Fruit fly (Drosophila melanogaster) whole organism, embryonic: Measurements from ENCODE around the gene CG13033.

ENCODE experiments used
- Asciz ChIP-seq: fragments of 200-800 bp; sonication (Bioruptor generic); optimal IDR thresholded peaks from 2 replicates; lab custom pipeline; 2017; ENCODE audit warnings: missing biosample characterization, mild to moderate bottlenecking, missing genetic modification characterization, missing genetic modification reagents
- BtbVII ChIP-seq: fragments of 200-800 bp; sonication (Bioruptor generic); optimal IDR thresholded peaks from 3 replicates; lab custom pipeline; 2017; ENCODE audit warnings: missing biosample characterization, mild to moderate bottlenecking, missing genetic modification characterization
- CG10543 ChIP-seq: fragments of 200-800 bp; sonication (Bioruptor generic); optimal IDR thresholded peaks from 3 replicates; lab custom pipeline; 2017; ENCODE audit warnings: missing biosample characterization, mild to moderate bottlenecking, missing genetic modification characterization, moderate library complexity
- CG10654 ChIP-seq: fragments of 200-800 bp; sonication (Bioruptor generic); optimal IDR thresholded peaks from 2 replicates; lab custom pipeline; 2016; ENCODE audit warnings: missing biosample characterization, missing genetic modification characterization
- CG12769 ChIP-seq: fragments of 200-800 bp; sonication (Bioruptor generic); optimal IDR thresholded peaks from 2 replicates; lab custom pipeline; 2019; ENCODE audit warnings: missing biosample characterization, mild to moderate bottlenecking, missing genetic modification characterization, moderate library complexity
- CG13624 ChIP-seq: fragments of 200-800 bp; sonication (Bioruptor generic); optimal IDR thresholded peaks from 2 replicates; lab custom pipeline; 2016; ENCODE audit warnings: missing biosample characterization, missing genetic modification characterization
- CG1602 ChIP-seq: fragments of 200-800 bp; sonication (Bioruptor generic); optimal IDR thresholded peaks from 3 replicates; lab custom pipeline; 2016; ENCODE audit warnings: missing biosample characterization, missing genetic modification characterization
- CG18262 ChIP-seq: fragments of 200-800 bp; optimal IDR thresholded peaks from 3 replicates; lab custom pipeline; 2019; ENCODE audit warnings: missing biosample characterization, mild to moderate bottlenecking, missing genetic modification characterization, moderate library complexity
- CG2678 ChIP-seq: fragments of 200-800 bp; sonication (Bioruptor generic); optimal IDR thresholded peaks from 3 replicates; lab custom pipeline; 2019; ENCODE audit warnings: missing biosample characterization, mild to moderate bottlenecking, missing genetic modification characterization, moderate library complexity
- CG2712 ChIP-seq: fragments of 200-800 bp; optimal IDR thresholded peaks from 3 replicates; lab custom pipeline; 2019; ENCODE audit warnings: missing biosample characterization, mild to moderate bottlenecking, missing genetic modification characterization, moderate library complexity
- CG31365 ChIP-seq: fragments of 200-800 bp; sonication (Bioruptor generic); optimal IDR thresholded peaks from 2 replicates; lab custom pipeline; 2018; ENCODE audit warnings: missing biosample characterization, mild to moderate bottlenecking, missing genetic modification characterization
- CG32532 ChIP-seq: fragments of 200-800 bp; sonication (Bioruptor generic); IDR thresholded peaks from 2 replicates; pipeline ENCODE4 v1.3.6; 2022; ENCODE audit warnings: missing biosample characterization, missing genetic modification characterization
- CG34224 ChIP-seq: fragments of 200-800 bp; sonication (Bioruptor generic); IDR thresholded peaks from 3 replicates; pipeline ENCODE4 v1.3.6; 2022; ENCODE audit warnings: missing biosample characterization, missing genetic modification characterization; ENCODE audit not compliant: partially characterized antibody
- CG4328 ChIP-seq: fragments of 200-800 bp; sonication (Bioruptor generic); optimal IDR thresholded peaks from 3 replicates; lab custom pipeline; 2017; ENCODE audit warnings: missing biosample characterization, missing genetic modification reagents, missing genetic modification characterization
- CG4854 ChIP-seq: fragments of 200-800 bp; sonication (Bioruptor generic); optimal IDR thresholded peaks from 2 replicates; lab custom pipeline; 2016; ENCODE audit warnings: missing biosample characterization, missing genetic modification characterization, inconsistent platforms
- CG6175 ChIP-seq: fragments of 200-800 bp; sonication (Bioruptor generic); IDR thresholded peaks from 3 replicates; pipeline ENCODE4 v1.3.6; 2022; ENCODE audit warnings: missing biosample characterization, missing genetic modification characterization
- CG6654 ChIP-seq: fragments of 200-800 bp; sonication (Bioruptor generic); optimal IDR thresholded peaks from 2 replicates; lab custom pipeline; 2017; ENCODE audit warnings: missing biosample characterization, mild to moderate bottlenecking, missing genetic modification characterization
- CG8089 ChIP-seq: fragments of 200-800 bp; sonication (Bioruptor generic); optimal IDR thresholded peaks from 3 replicates; lab custom pipeline; 2016; ENCODE audit warnings: missing biosample characterization, missing genetic modification characterization
- CG9817 ChIP-seq: fragments of 200-800 bp; sonication (Bioruptor generic); optimal IDR thresholded peaks from 2 replicates; lab custom pipeline; 2018; ENCODE audit warnings: missing biosample characterization, mild to moderate bottlenecking, missing genetic modification characterization, moderate library complexity
- CG9932 ChIP-seq: fragments of 200-800 bp; sonication (Bioruptor generic); IDR thresholded peaks from 2 replicates; pipeline ENCODE4 v1.3.6; 2022; ENCODE audit warnings: missing biosample characterization, missing genetic modification characterization
- CHES-1-like ChIP-seq: fragments of 200-800 bp; sonication (Bioruptor generic); optimal IDR thresholded peaks from 2 replicates; lab custom pipeline; 2016; ENCODE audit warnings: missing biosample characterization, missing genetic modification characterization
- Eip74EF ChIP-seq, 2 experiments: fragments of 200-800 bp in 1 of 2; fragments of >200 bp in 1 of 2; sonication (Bioruptor generic) in 1 of 2; optimal IDR thresholded peaks; 2 replicates each; lab custom pipeline; 2017 to 2019; ENCODE audit warnings: missing biosample characterization in 2 of 2, missing genetic modification characterization in 2 of 2, mild to moderate bottlenecking in 1 of 2, moderate library complexity in 1 of 2
- Ets65A ChIP-seq: fragments of 200-800 bp; sonication (Bioruptor generic); peaks from one replicate; lab custom pipeline; 2016; ENCODE audit warnings: missing biosample characterization, missing genetic modification characterization
- HHEX ChIP-seq: fragments of 200-800 bp; sonication (Bioruptor generic); optimal IDR thresholded peaks from 3 replicates; lab custom pipeline; 2017; ENCODE audit warnings: missing biosample characterization, mild to moderate bottlenecking, missing genetic modification characterization, missing genetic modification reagents
- Hey ChIP-seq: fragments of 200-800 bp; sonication (Bioruptor generic); optimal IDR thresholded peaks from 3 replicates; lab custom pipeline; 2018; ENCODE audit warnings: missing biosample characterization, mild to moderate bottlenecking, missing genetic modification characterization
- Hr51 ChIP-seq, 2 experiments: fragments of 200-800 bp; sonication (Bioruptor generic); optimal IDR thresholded peaks; 2 replicates in 1 of 2; 3 replicates in 1 of 2; lab custom pipeline; 2016 to 2018; ENCODE audit warnings: missing biosample characterization in 2 of 2, missing genetic modification characterization in 2 of 2, mild to moderate bottlenecking in 1 of 2, moderate library complexity in 1 of 2
- Hsf ChIP-seq: fragments of 200-800 bp; sonication (Bioruptor generic); optimal IDR thresholded peaks from 3 replicates; lab custom pipeline; 2016; ENCODE audit warnings: missing biosample characterization, missing genetic modification characterization
- Med ChIP-seq: fragments of 200-800 bp; sonication (Bioruptor generic); peaks from one replicate; lab custom pipeline; 2016; ENCODE audit warnings: missing biosample characterization, missing genetic modification characterization, mild to moderate bottlenecking, inconsistent platforms, moderate library complexity
- PHDP ChIP-seq: fragments of 200-800 bp; sonication (Bioruptor generic); optimal IDR thresholded peaks from 3 replicates; lab custom pipeline; 2018; ENCODE audit warnings: missing biosample characterization, mild to moderate bottlenecking, missing genetic modification characterization, moderate library complexity
- Sox102F ChIP-seq: fragments of 200-800 bp; sonication (Bioruptor generic); optimal IDR thresholded peaks from 2 replicates; lab custom pipeline; 2018; ENCODE audit warnings: missing biosample characterization, mild to moderate bottlenecking, missing genetic modification characterization, moderate library complexity
- Spps ChIP-seq: fragments of 200-800 bp; sonication (Bioruptor generic); optimal IDR thresholded peaks from 2 replicates; lab custom pipeline; 2018; ENCODE audit warnings: missing biosample characterization, mild to moderate bottlenecking, missing genetic modification characterization
- ab ChIP-seq: fragments of 200-800 bp; sonication (Bioruptor generic); optimal IDR thresholded peaks from 2 replicates; lab custom pipeline; 2016; ENCODE audit warnings: missing biosample characterization, missing genetic modification characterization
- aop ChIP-seq: fragments of 200-800 bp; sonication (Bioruptor generic); IDR thresholded peaks from 2 replicates; pipeline ENCODE4 v1.3.6; 2022; ENCODE audit warnings: missing biosample characterization, missing genetic modification characterization
- ash1 ChIP-seq: fragments of 200-800 bp; sonication (Bioruptor generic); optimal IDR thresholded peaks from 2 replicates; lab custom pipeline; 2018; ENCODE audit warnings: missing biosample characterization, mild to moderate bottlenecking, missing genetic modification characterization
- bsh ChIP-seq, 2 experiments: fragments of 200-800 bp; sonication (Bioruptor generic); optimal IDR thresholded peaks; 2 replicates each; lab custom pipeline; 2017 to 2018; ENCODE audit warnings: mild to moderate bottlenecking in 2 of 2, missing biosample characterization in 2 of 2, missing genetic modification characterization in 2 of 2, moderate library complexity in 1 of 2
- chif ChIP-seq, 2 experiments: fragments of 200-800 bp; sonication (Bioruptor generic); optimal IDR thresholded peaks; 3 replicates each; lab custom pipeline; 2016; ENCODE audit warnings: missing biosample characterization in 2 of 2, missing genetic modification characterization in 2 of 2
- chn ChIP-seq: fragments of 200-800 bp; sonication (Bioruptor generic); optimal IDR thresholded peaks from 2 replicates; lab custom pipeline; 2016; ENCODE audit warnings: missing biosample characterization, missing genetic modification characterization
- eve ChIP-seq, 2 experiments: fragments of >200 bp; optimal IDR thresholded peaks; 2 replicates each; lab custom pipeline; 2017; ENCODE audit warnings: missing biosample characterization in 2 of 2, missing genetic modification characterization in 2 of 2
- ftz-f1 ChIP-seq: fragments of 200-800 bp; sonication (Bioruptor generic); optimal IDR thresholded peaks from 2 replicates; lab custom pipeline; 2016; ENCODE audit warnings: missing biosample characterization, missing genetic modification characterization
- gcm ChIP-seq: fragments of 200-800 bp; sonication (Bioruptor generic); optimal IDR thresholded peaks from 2 replicates; lab custom pipeline; 2019; ENCODE audit warnings: missing biosample characterization, mild to moderate bottlenecking, missing genetic modification characterization, moderate library complexity
- mam ChIP-seq: fragments of 200-800 bp; sonication (Bioruptor generic); optimal IDR thresholded peaks from 3 replicates; lab custom pipeline; 2016; ENCODE audit warnings: missing biosample characterization, missing genetic modification characterization
- mirr ChIP-seq: fragments of 200-800 bp; sonication (Bioruptor generic); optimal IDR thresholded peaks from 3 replicates; lab custom pipeline; 2018; ENCODE audit warnings: missing biosample characterization, mild to moderate bottlenecking, missing genetic modification characterization
- scrt ChIP-seq: fragments of 200-800 bp; sonication (Bioruptor generic); optimal IDR thresholded peaks from 2 replicates; lab custom pipeline; 2018; ENCODE audit warnings: missing biosample characterization, mild to moderate bottlenecking, missing genetic modification characterization, moderate library complexity
- seq ChIP-seq: fragments of 200-800 bp; sonication (Bioruptor generic); IDR thresholded peaks from 2 replicates; pipeline ENCODE4 v1.3.6; 2022; ENCODE audit warnings: missing biosample characterization, missing genetic modification characterization
- slbo ChIP-seq: fragments of 200-800 bp; sonication (Bioruptor generic); IDR thresholded peaks from 2 replicates; pipeline ENCODE4 v1.3.6; 2022; ENCODE audit warnings: missing biosample characterization, missing genetic modification characterization
- slou ChIP-seq: fragments of 200-800 bp; sonication (Bioruptor generic); optimal IDR thresholded peaks from 3 replicates; lab custom pipeline; 2016; ENCODE audit warnings: missing biosample characterization, missing genetic modification characterization
- stc ChIP-seq: fragments of 200-800 bp; sonication (Bioruptor generic); IDR thresholded peaks from 2 replicates; pipeline ENCODE4 v1.3.6; 2022; ENCODE audit warnings: missing biosample characterization, missing genetic modification characterization
- tio ChIP-seq: fragments of 200-800 bp; sonication (Bioruptor generic); optimal IDR thresholded peaks from 2 replicates; lab custom pipeline; 2017; ENCODE audit warnings: missing biosample characterization, missing genetic modification characterization, inconsistent platforms
- yki ChIP-seq: fragments of >200 bp; optimal IDR thresholded peaks from 3 replicates; lab custom pipeline; 2018
- zf30C ChIP-seq: fragments of 200-800 bp; sonication (Bioruptor generic); optimal IDR thresholded peaks from 3 replicates; lab custom pipeline; 2018; ENCODE audit warnings: missing biosample characterization, mild to moderate bottlenecking, missing genetic modification characterization

CG13033 gene

dm6 chr3L:16569456-16569855 is 24.0 kb upstream of the CG13033 start (continued):
- no peak for TF ChIP-seq gcm (GFP tag; lab: Kevin White, UChicago)
- no peak for TF ChIP-seq ab (GFP tag; lab: Kevin White, UChicago)
- TF ChIP-seq stc: no peak
- TF ChIP-seq mam: no peak
- peak; percentile 96 for TF ChIP-seq CG12769 (tag; lab: Kevin White, UChicago)
- TF ChIP-seq chif (GFP tag; optimal IDR thresholded peaks at IDR 0.05; lab: Kevin White, UChicago): no peak
- peak; percentile 13 for TF ChIP-seq CG4328 (GFP tag; lab: Kevin White, UChicago)
- TF ChIP-seq ftz-f1 (GFP tag; lab: Kevin White, UChicago): peak; percentile 75
- TF ChIP-seq CG10543: peak; percentile 52
- peak; percentile 4 for TF ChIP-seq Med
- no peak for TF ChIP-seq Sox102F (GFP tag; lab: Kevin White, UChicago)
- no peak for TF ChIP-seq CG1602 (GFP tag; lab: Kevin White, UChicago)
- no peak for TF ChIP-seq ash1 (GFP tag; lab: Kevin White, UChicago)
- no peak for TF ChIP-seq aop (GFP tag; lab: Robert Waterston, UW)

dm6 chr3L:16567495-16567894 is 22.1 kb upstream of the CG13033 start:
- TF ChIP-seq CG9932 (GFP tag; lab: Robert Waterston, UW) (no peak), Asciz (GFP tag; lab: Kevin White, UChicago) (peak; percentile 71), CG34224 (no peak), Hey (tag; lab: Kevin White, UChicago) (no peak), yki (lab: Kevin White, UChicago) (no peak), CG10654 (GFP tag; lab: Kevin White, UChicago) (peak; percentile 23), bsh (GFP tag; optimal IDR thresholded peaks at IDR 0.05; lab: Kevin White, UChicago) (peak in 1 of 2 experiments; percentile 84), CG6654 (GFP tag; lab: Kevin White, UChicago) (peak; percentile 19), Ets65A (GFP tag; lab: Kevin White, UChicago) (peak; percentile 36), CG18262 (tag; lab: Kevin White, UChicago) (peak; percentile 77), mirr (GFP tag; lab: Kevin White, UChicago) (no peak), tio (GFP tag; lab: Kevin White, UChicago) (peak; percentile 22), CHES-1-like (GFP tag; lab: Kevin White, UChicago) (no peak), slou (no peak), chn (no peak), scrt (GFP tag; lab: Kevin White, UChicago) (peak; percentile 49), slbo (GFP tag; lab: Robert Waterston, UW) (peak; percentile 35), Hsf (peak; percentile 25), CG32532 (no peak), Hr51 (GFP tag; optimal IDR thresholded peaks at IDR 0.05; lab: Kevin White, UChicago) (peak in 1 of 2 experiments; percentile 79), CG10543 (peak; percentile 33), CG8089 (GFP tag; lab: Kevin White, UChicago) (no peak), CG6175 (no peak), eve (GFP tag; optimal IDR thresholded peaks at IDR 0.05; lab: Kevin White, UChicago) (peak in 1 of 2 experiments; percentile 76), seq (GFP tag; lab: Robert Waterston, UW) (peak; percentile 60; the same call in 1 of the 2 replicates), CG9817 (tag; lab: Kevin White, UChicago) (peak; percentile 18), zf30C (GFP tag; lab: Kevin White, UChicago) (peak; percentile 60), CG4854 (GFP tag; lab: Kevin White, UChicago) (no peak), HHEX (GFP tag; lab: Kevin White, UChicago) (peak; percentile 42), PHDP (tag; lab: Kevin White, UChicago) (peak; percentile 76), Spps (peak; percentile 45), Eip74EF (GFP tag; optimal IDR thresholded peaks at IDR 0.05; lab: Kevin White, UChicago) (peak in 1 of 2 experiments; percentile 70), CG2678 (tag; lab: Kevin White, UChicago) (peak; percentile 77), CG13624 (GFP tag; lab: Kevin White, UChicago) (no peak), CG31365 (tag; lab: Kevin White, UChicago) (no peak), Med (peak; percentile 39), BtbVII (GFP tag; lab: Kevin White, UChicago) (peak; percentile 2), CG2712 (tag; lab: Kevin White, UChicago) (peak; percentile 83)
